In genomic region chrIV:11952612-11953299, ce11 we compare ENCODE assay signal across 6 worm cellular contexts.
TF ChIP-seq lines count a peak whose summit lies in the region.

Gene gdh-1, plus strand, starts transcription at chrIV:11953249.

TF ChIP-seq in whole organism, L1 larva, 84 proteins besides CTCF, POLR2A, EP300 and RAD21 (continues in another document):
- TF ChIP-seq nhr-71 (tag; optimal IDR thresholded peaks at IDR 0.05; lab: Kevin White, UChicago) (peak; percentile 74), rnt-1 (tag; optimal IDR thresholded peaks at IDR 0.05; lab: Kevin White, UChicago) (peak; percentile 71), mdl-1 (tag; optimal IDR thresholded peaks at IDR 0.05; lab: Kevin White, UChicago) (peak in 1 of 2 experiments; percentile 56), snpc-4 (tag; optimal IDR thresholded peaks at IDR 0.05; lab: Kevin White, UChicago) (no peak), xbp-1 (tag; optimal IDR thresholded peaks at IDR 0.05; lab: Kevin White, UChicago) (peak; percentile 21), hpl-2 (GFP tag; optimal IDR thresholded peaks at IDR 0.05; lab: Kevin White, UChicago) (no peak), tbx-2 (tag; optimal IDR thresholded peaks at IDR 0.05; lab: Kevin White, UChicago) (peak; percentile 56), lin-15B (tag; optimal IDR thresholded peaks at IDR 0.05; lab: Kevin White, UChicago) (no peak), mab-9 (GFP tag; IDR thresholded peaks at IDR 0.05; lab: Robert Waterston, UW) (no peak), lin-35 (GFP tag; optimal IDR thresholded peaks at IDR 0.05; lab: Kevin White, UChicago) (peak; percentile 9 to 33), ceh-90 (tag; optimal IDR thresholded peaks at IDR 0.05; lab: Kevin White, UChicago) (no peak), ceh-82 (tag; optimal IDR thresholded peaks at IDR 0.05; lab: Kevin White, UChicago) (peak in 1 of 3 experiments; percentile 37), fkh-8 (tag; optimal IDR thresholded peaks at IDR 0.05; lab: Kevin White, UChicago) (no peak), blmp-1 (tag; optimal IDR thresholded peaks at IDR 0.05; lab: Kevin White, UChicago) (peak; percentile 40), lsy-2 (tag; optimal IDR thresholded peaks at IDR 0.05; lab: Kevin White, UChicago) (peak in 1 of 2 experiments; percentile 28)

TF ChIP-seq in whole organism, L2 larva, 48 proteins besides CTCF, POLR2A, EP300 and RAD21 (continues in another document):
- no peak for TF ChIP-seq aly-2 (tag; optimal IDR thresholded peaks at IDR 0.05; lab: Kevin White, UChicago)
- TF ChIP-seq egl-27 (tag; optimal IDR thresholded peaks at IDR 0.05; lab: Kevin White, UChicago): no peak
- peak; percentile 59 for TF ChIP-seq lin-13 (GFP tag; optimal IDR thresholded peaks at IDR 0.05; lab: Kevin White, UChicago)
- peak; percentile 35 for TF ChIP-seq unc-55 (GFP tag; optimal IDR thresholded peaks at IDR 0.05; lab: Kevin White, UChicago)
- no peak for TF ChIP-seq unc-62 (GFP tag; optimal IDR thresholded peaks at IDR 0.05; lab: Kevin White, UChicago)
- TF ChIP-seq blmp-1 (tag; optimal IDR thresholded peaks at IDR 0.05; lab: Kevin White, UChicago; ENCODE audit: insufficient read depth): peak; percentile 44
- TF ChIP-seq ama-1 (optimal IDR thresholded peaks at IDR 0.05; lab: Kevin White, UChicago): peak; percentile 56
- peak; percentile 24 for TF ChIP-seq sma-3 (GFP tag; optimal IDR thresholded peaks at IDR 0.05; lab: Kevin White, UChicago)
- no peak for TF ChIP-seq alr-1 (tag; optimal IDR thresholded peaks at IDR 0.05; lab: Kevin White, UChicago)
- no peak for TF ChIP-seq peb-1 (tag; optimal IDR thresholded peaks at IDR 0.05; lab: Kevin White, UChicago)
- peak; percentile 48 for TF ChIP-seq F13H6.1 (tag; optimal IDR thresholded peaks at IDR 0.05; lab: Kevin White, UChicago)
- peak; percentile 47 for TF ChIP-seq sma-9 (GFP tag; optimal IDR thresholded peaks at IDR 0.05; lab: Kevin White, UChicago)
- TF ChIP-seq sma-9 (tag; optimal IDR thresholded peaks at IDR 0.05; lab: Kevin White, UChicago): no peak
- TF ChIP-seq ceh-82 (tag; optimal IDR thresholded peaks at IDR 0.05; lab: Kevin White, UChicago): no peak
- peak; percentile 75 for TF ChIP-seq nhr-129 (tag; optimal IDR thresholded peaks at IDR 0.05; lab: Kevin White, UChicago)
- TF ChIP-seq zag-1 (tag; optimal IDR thresholded peaks at IDR 0.05; lab: Kevin White, UChicago): no peak

TF ChIP-seq in whole organism, L3 larva, 47 proteins besides CTCF, POLR2A, EP300 and RAD21 (continues in another document):
- peak; percentile 62 for TF ChIP-seq ama-1 (optimal IDR thresholded peaks at IDR 0.05; lab: Kevin White, UChicago)
- TF ChIP-seq egl-27 (tag; optimal IDR thresholded peaks at IDR 0.05; lab: Kevin White, UChicago): no peak
- no peak for TF ChIP-seq nhr-67 (tag; optimal IDR thresholded peaks at IDR 0.05; lab: Kevin White, UChicago)
- TF ChIP-seq nhr-23 (tag; optimal IDR thresholded peaks at IDR 0.05; lab: Kevin White, UChicago): no peak
- TF ChIP-seq elt-2 (tag; optimal IDR thresholded peaks at IDR 0.05; lab: Kevin White, UChicago): peak; percentile 58
- peak; percentile 74 for TF ChIP-seq nhr-25 (tag; optimal IDR thresholded peaks at IDR 0.05; lab: Kevin White, UChicago)
- TF ChIP-seq nfya-1 (tag; optimal IDR thresholded peaks at IDR 0.05; lab: Kevin White, UChicago; ENCODE audit: insufficient read depth): peak; percentile 44
- no peak for TF ChIP-seq nhr-76 (tag; optimal IDR thresholded peaks at IDR 0.05; lab: Kevin White, UChicago)
- TF ChIP-seq pha-4 (tag; optimal IDR thresholded peaks at IDR 0.05; lab: Kevin White, UChicago): peak; percentile 91
- no peak for TF ChIP-seq ztf-4 (tag; optimal IDR thresholded peaks at IDR 0.05; lab: Kevin White, UChicago)
- peak; percentile 46 for TF ChIP-seq nhr-43 (tag; optimal IDR thresholded peaks at IDR 0.05; lab: Kevin White, UChicago; ENCODE audit: poor library complexity, severe bottlenecking)
- TF ChIP-seq eor-1 (tag; optimal IDR thresholded peaks at IDR 0.05; lab: Kevin White, UChicago): no peak
- peak; percentile 2 for TF ChIP-seq egl-5 (tag; optimal IDR thresholded peaks at IDR 0.05; lab: Kevin White, UChicago)
- TF ChIP-seq daf-12 (tag; optimal IDR thresholded peaks at IDR 0.05; lab: Kevin White, UChicago): no peak
- no peak for TF ChIP-seq ceh-82 (tag; optimal IDR thresholded peaks at IDR 0.05; lab: Kevin White, UChicago)
- peak; percentile 49 for TF ChIP-seq pqm-1 (tag; optimal IDR thresholded peaks at IDR 0.05; lab: Kevin White, UChicago)

TF ChIP-seq in whole organism, L4 larva, 104 proteins besides CTCF, POLR2A, EP300 and RAD21 (continues in another document):
- no peak for TF ChIP-seq ctbp-1 (GFP tag; IDR thresholded peaks at IDR 0.05; lab: Robert Waterston, UW)
- no peak for TF ChIP-seq dmd-8 (GFP tag; IDR thresholded peaks at IDR 0.05; lab: Robert Waterston, UW)
- no peak for TF ChIP-seq lin-1 (GFP tag; IDR thresholded peaks at IDR 0.05; lab: Robert Waterston, UW)
- TF ChIP-seq pha-4 (GFP tag; IDR thresholded peaks at IDR 0.05; lab: Robert Waterston, UW): no peak
- peak; percentile 35 for TF ChIP-seq pha-4 (tag; optimal IDR thresholded peaks at IDR 0.05; lab: Kevin White, UChicago)
- no peak for TF ChIP-seq saeg-2 (GFP tag; IDR thresholded peaks at IDR 0.05; lab: Robert Waterston, UW)
- TF ChIP-seq mdl-1 (tag; optimal IDR thresholded peaks at IDR 0.05; lab: Kevin White, UChicago): peak in 1 of 2 experiments; percentile 58
- TF ChIP-seq pqm-1 (tag; optimal IDR thresholded peaks at IDR 0.05; lab: Kevin White, UChicago): peak; percentile 5
- TF ChIP-seq daf-16 (GFP tag; optimal IDR thresholded peaks at IDR 0.05; lab: Kevin White, UChicago): no peak
- TF ChIP-seq daf-16 (tag; optimal IDR thresholded peaks at IDR 0.05; lab: Kevin White, UChicago): peak; percentile 60
- TF ChIP-seq nhr-42 (GFP tag; IDR thresholded peaks at IDR 0.05; lab: Robert Waterston, UW): no peak
- peak; percentile 84 for TF ChIP-seq ama-1 (optimal IDR thresholded peaks at IDR 0.05; lab: Kevin White, UChicago)
- TF ChIP-seq mxl-3 (GFP tag; optimal IDR thresholded peaks at IDR 0.05; lab: Kevin White, UChicago): no peak
- TF ChIP-seq dmd-6 (GFP tag; IDR thresholded peaks at IDR 0.05; lab: Robert Waterston, UW): peak; percentile 56
- peak; percentile 50 for TF ChIP-seq hmg-1.1 (GFP tag; IDR thresholded peaks at IDR 0.05; lab: Robert Waterston, UW)
- TF ChIP-seq hlh-11 (tag; optimal IDR thresholded peaks at IDR 0.05; lab: Kevin White, UChicago): peak; percentile 66
- TF ChIP-seq hif-1 (tag; optimal IDR thresholded peaks at IDR 0.05; lab: Kevin White, UChicago): peak in 1 of 2 experiments; percentile 44

TF ChIP-seq in whole organism, late embryonic, 69 proteins besides CTCF, POLR2A, EP300 and RAD21:
- TF ChIP-seq unc-55 (GFP tag; optimal IDR thresholded peaks at IDR 0.05; lab: Kevin White, UChicago): no peak
- peak; percentile 10 for TF ChIP-seq ceh-18 (tag; optimal IDR thresholded peaks at IDR 0.05; lab: Kevin White, UChicago)
- no peak for TF ChIP-seq odd-2 (tag; optimal IDR thresholded peaks at IDR 0.05; lab: Kevin White, UChicago)
- no peak for TF ChIP-seq rnt-1 (tag; optimal IDR thresholded peaks at IDR 0.05; lab: Kevin White, UChicago)
- TF ChIP-seq ztf-16 (tag; optimal IDR thresholded peaks at IDR 0.05; lab: Kevin White, UChicago): no peak

TF ChIP-seq in whole organism, young adult, 124 proteins besides CTCF, POLR2A, EP300 and RAD21:
- TF ChIP-seq nhr-80 (tag; optimal IDR thresholded peaks at IDR 0.05; lab: Kevin White, UChicago) (peak; percentile 63), attf-3 (GFP tag; conservative IDR thresholded peaks at IDR 0.05; lab: Robert Waterston, UW) (no peak), lsl-1 (GFP tag; optimal IDR thresholded peaks at IDR 0.05; lab: Kevin White, UChicago) (peak; percentile 23), ama-1 (optimal IDR thresholded peaks at IDR 0.05; lab: Kevin White, UChicago) (peak; percentile 18), ama-1 (GFP tag; optimal IDR thresholded peaks at IDR 0.05; lab: Kevin White, UChicago) (no peak), ceh-58 (GFP tag; IDR thresholded peaks at IDR 0.05; lab: Robert Waterston, UW) (no peak), ztf-18 (tag; optimal IDR thresholded peaks at IDR 0.05; lab: Kevin White, UChicago) (no peak), madf-6 (GFP tag; IDR thresholded peaks at IDR 0.05; lab: Robert Waterston, UW) (peak; percentile 41), efl-1 (GFP tag; optimal IDR thresholded peaks at IDR 0.05; lab: Kevin White, UChicago) (peak; percentile 48), dox-1 (GFP tag; IDR thresholded peaks at IDR 0.05; lab: Robert Waterston, UW) (peak; percentile 55), tbp1 (GFP tag; optimal IDR thresholded peaks at IDR 0.05; lab: Kevin White, UChicago) (peak; percentile 23), lin-54 (GFP tag; optimal IDR thresholded peaks at IDR 0.05; lab: Kevin White, UChicago) (peak; percentile 53), K12H6.12 (tag; optimal IDR thresholded peaks at IDR 0.05; lab: Kevin White, UChicago) (peak; percentile 6), lin-35 (GFP tag; optimal IDR thresholded peaks at IDR 0.05; lab: Kevin White, UChicago) (peak in 1 of 3 experiments; percentile 6), hmg-1.2 (GFP tag; IDR thresholded peaks at IDR 0.05; lab: Robert Waterston, UW) (peak; percentile 32; the same call in 1 of the 2 replicates), F33H1.4 (GFP tag; IDR thresholded peaks at IDR 0.05; lab: Robert Waterston, UW) (peak; percentile 28; the same call in 1 of the 2 replicates), xnd-1 (tag; optimal IDR thresholded peaks at IDR 0.05; lab: Kevin White, UChicago) (peak; percentile 1), ztf-25 (GFP tag; IDR thresholded peaks at IDR 0.05; lab: Robert Waterston, UW) (no peak)
